Fruit fly (Drosophila melanogaster): ENCODE measurements around the gene CG12605.

The CG12605 gene

dm6 chr3L:3970372-3971031 is 5.9 kb upstream of the CG12605 start (continued):
- TF ChIP-seq Ssrp (tag; optimal IDR thresholded peaks at IDR 0.05) (peak; percentile 21), unc-4 (GFP tag; IDR thresholded peaks at IDR 0.05; ENCODE audit: partially characterized antibody) (no peak), sqz (GFP tag; optimal IDR thresholded peaks at IDR 0.05) (peak; percentile 66), NfI (GFP tag; optimal IDR thresholded peaks at IDR 0.05) (no peak), NC2α (GFP tag; optimal IDR thresholded peaks at IDR 0.05) (no peak), luna (GFP tag; optimal IDR thresholded peaks at IDR 0.05) (no peak), Rx (GFP tag; IDR thresholded peaks at IDR 0.05) (no peak), CG11456 (GFP tag; IDR thresholded peaks at IDR 0.05) (0 out of 3 replicates have a peak, but pooled peaks have one; percentile 9), Hey (tag; optimal IDR thresholded peaks at IDR 0.05) (no peak), CG6689 (GFP tag; IDR thresholded peaks at IDR 0.05) (peak; percentile 37; the same call in 1 of the 2 replicates), MBD-R2 (GFP tag; IDR thresholded peaks at IDR 0.05) (no peak; the same call in 1 of the 2 replicates), CG13775 (GFP tag; optimal IDR thresholded peaks at IDR 0.05) (peak; percentile 29), Drgx (GFP tag; IDR thresholded peaks at IDR 0.05) (no peak), slou (GFP tag; optimal IDR thresholded peaks at IDR 0.05) (no peak), CG9817 (tag; optimal IDR thresholded peaks at IDR 0.05) (no peak), Atf-2 (GFP tag; optimal IDR thresholded peaks at IDR 0.05) (no peak), Deaf1 (tag; optimal IDR thresholded peaks at IDR 0.05) (no peak), stc (GFP tag; IDR thresholded peaks at IDR 0.05) (peak; percentile 46; the same call in 1 of the 2 replicates), lbe (GFP tag; optimal IDR thresholded peaks at IDR 0.05) (no peak), bbx (GFP tag; IDR thresholded peaks at IDR 0.05; ENCODE audit: partially characterized antibody) (no peak), Dp (GFP tag; optimal IDR thresholded peaks at IDR 0.05) (no peak), CG16863 (GFP tag; optimal IDR thresholded peaks at IDR 0.05) (no peak), ewg (GFP tag; optimal IDR thresholded peaks at IDR 0.05) (peak; percentile 10), Side (GFP tag; optimal IDR thresholded peaks at IDR 0.05) (no peak), CG32767 (GFP tag; IDR thresholded peaks at IDR 0.05) (no peak), ash1 (GFP tag; optimal IDR thresholded peaks at IDR 0.05) (no peak), CG2129 (GFP tag; IDR thresholded peaks at IDR 0.05; ENCODE audit: partially characterized antibody) (no peak), CG7786 (GFP tag; optimal IDR thresholded peaks at IDR 0.05) (peak; percentile 22), jing (GFP tag; optimal IDR thresholded peaks at IDR 0.05) (peak; percentile 1), CG14710 (tag; optimal IDR thresholded peaks at IDR 0.05) (no peak), CG17385 (GFP tag; optimal IDR thresholded peaks at IDR 0.05) (peak; percentile 47), CG14965 (GFP tag; optimal IDR thresholded peaks at IDR 0.05; ENCODE audit: borderline replicate concordance) (no peak), inv (GFP tag; IDR thresholded peaks at IDR 0.05; ENCODE audit: partially characterized antibody) (no peak), CG30431 (GFP tag; optimal IDR thresholded peaks at IDR 0.05) (no peak), CG11723 (GFP tag; optimal IDR thresholded peaks at IDR 0.05) (no peak), Oli (tag; optimal IDR thresholded peaks at IDR 0.05) (peak; percentile 50), Spps (tag; optimal IDR thresholded peaks at IDR 0.05) (no peak), CG17328 (GFP tag; IDR thresholded peaks at IDR 0.05) (0 out of 2 replicates have a peak, but pooled peaks have one; percentile 41), CG31365 (tag; optimal IDR thresholded peaks at IDR 0.05) (no peak), D19B (GFP tag; optimal IDR thresholded peaks at IDR 0.05) (peak; percentile 85), ap (GFP tag; IDR thresholded peaks at IDR 0.05) (no peak), CG4854 (GFP tag; optimal IDR thresholded peaks at IDR 0.05) (no peak), CG17568 (GFP tag; optimal IDR thresholded peaks at IDR 0.05) (no peak), Max (GFP tag; optimal IDR thresholded peaks at IDR 0.05) (no peak), her (GFP tag; optimal IDR thresholded peaks at IDR 0.05) (no peak), TFAM (GFP tag; optimal IDR thresholded peaks at IDR 0.05) (no peak), gcm (GFP tag; optimal IDR thresholded peaks at IDR 0.05) (no peak), chm (GFP tag; IDR thresholded peaks at IDR 0.05) (no peak; the same call in 1 of the 2 replicates), gt (GFP tag; IDR thresholded peaks at IDR 0.05) (no peak), CG3065 (GFP tag; optimal IDR thresholded peaks at IDR 0.05) (peak; percentile 14)
